Fruit fly (Drosophila melanogaster): ENCODE data around the gene CG34299.

Gene CG34299

DNA sequence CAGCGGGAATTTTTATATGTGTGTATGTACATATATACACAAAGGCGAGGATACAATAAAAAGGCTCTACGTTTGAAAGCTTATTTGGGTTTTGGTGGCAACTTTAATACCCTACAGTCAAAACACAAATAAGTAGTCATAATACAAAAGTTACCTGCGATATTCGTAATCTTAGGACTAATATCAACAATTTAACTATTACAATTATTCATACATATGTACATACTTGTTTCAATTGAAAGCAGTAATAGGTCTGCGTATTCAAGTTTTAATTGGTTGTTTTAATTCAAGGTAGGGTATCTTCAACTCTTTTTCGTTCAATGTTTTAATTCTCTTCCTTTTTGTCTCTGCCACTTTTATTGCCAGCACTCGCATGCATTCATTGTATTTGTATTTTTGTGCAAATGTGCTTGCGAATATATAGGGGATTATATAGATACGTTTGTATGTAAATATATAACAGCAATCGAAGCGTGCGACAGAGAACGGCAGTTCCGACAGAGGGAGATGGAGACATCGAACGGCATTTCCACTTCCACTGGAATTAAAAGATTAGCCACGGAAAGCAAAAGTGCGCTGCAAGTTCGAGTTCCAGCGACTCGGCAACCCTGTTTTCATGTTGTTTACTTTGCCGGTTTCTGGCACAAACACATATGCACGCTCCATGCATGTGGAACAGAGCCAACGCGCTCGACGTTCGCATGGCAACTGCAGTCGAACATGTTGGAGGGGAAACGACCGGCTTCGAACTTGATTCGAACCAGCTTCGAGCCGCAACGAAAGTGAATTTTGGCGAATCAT is 27.3 kb downstream of the CG34299 start (continued):
- TF ChIP-seq Nf-YC (tag; optimal IDR thresholded peaks at IDR 0.05) (peak; percentile 33), CG43689 (GFP tag; IDR thresholded peaks at IDR 0.05) (no peak), Rfx (GFP tag; IDR thresholded peaks at IDR 0.05) (peak; percentile 65), CG10462 (GFP tag; optimal IDR thresholded peaks at IDR 0.05) (peak; percentile 13), CG16815 (GFP tag; optimal IDR thresholded peaks at IDR 0.05) (no peak), CG8924 (tag; optimal IDR thresholded peaks at IDR 0.05) (peak; percentile 17), Fer3 (tag; optimal IDR thresholded peaks at IDR 0.05) (peak; percentile 16), lilli (GFP tag; optimal IDR thresholded peaks at IDR 0.05) (peak; percentile 54), dan (GFP tag; IDR thresholded peaks at IDR 0.05) (no peak), Kr (GFP tag; optimal IDR thresholded peaks at IDR 0.05) (no peak), vfl (GFP tag; optimal IDR thresholded peaks at IDR 0.05) (no peak), esg (GFP tag; conservative IDR thresholded peaks at IDR 0.05) (no peak), Fer2 (tag; optimal IDR thresholded peaks at IDR 0.05) (no peak), caup (GFP tag; optimal IDR thresholded peaks at IDR 0.05; ENCODE audit: severe bottlenecking) (peak; percentile 59), wek (GFP tag; optimal IDR thresholded peaks at IDR 0.05) (peak; percentile 33), CG7556 (GFP tag; optimal IDR thresholded peaks at IDR 0.05) (no peak), CG12769 (tag; optimal IDR thresholded peaks at IDR 0.05) (peak; percentile 37), lab (GFP tag; optimal IDR thresholded peaks at IDR 0.05) (peak; percentile 63), zen (tag; optimal IDR thresholded peaks at IDR 0.05) (no peak), D (optimal IDR thresholded peaks at IDR 0.05) (no peak), D (GFP tag; optimal IDR thresholded peaks at IDR 0.05) (peak; percentile 36), CG7963 (GFP tag; IDR thresholded peaks at IDR 0.05; ENCODE audit: partially characterized antibody) (no peak), CG8944 (GFP tag; optimal IDR thresholded peaks at IDR 0.05) (peak; percentile 30), NC2α (GFP tag; optimal IDR thresholded peaks at IDR 0.05) (no peak), grau (tag; optimal IDR thresholded peaks at IDR 0.05) (peak; percentile 39), ATbp (GFP tag; optimal IDR thresholded peaks at IDR 0.05) (peak; percentile 53), Gug (GFP tag; IDR thresholded peaks at IDR 0.05) (peak; percentile 38; the same call in 2 of the 4 replicates), CG31388 (GFP tag; optimal IDR thresholded peaks at IDR 0.05) (no peak), CG10147 (GFP tag; optimal IDR thresholded peaks at IDR 0.05) (no peak), p53 (GFP tag; optimal IDR thresholded peaks at IDR 0.05) (no peak), CG2678 (tag; optimal IDR thresholded peaks at IDR 0.05) (peak; percentile 51), CG7372 (GFP tag; IDR thresholded peaks at IDR 0.05) (no peak), CG10366 (GFP tag; IDR thresholded peaks at IDR 0.05) (peak; percentile 58), unpg (GFP tag; optimal IDR thresholded peaks at IDR 0.05) (peak; percentile 59), CG12155 (GFP tag; optimal IDR thresholded peaks at IDR 0.05) (peak; percentile 5), CG10959 (GFP tag; IDR thresholded peaks at IDR 0.05) (peak; percentile 24; the same call in 1 of the 2 replicates), Poxn (GFP tag; IDR thresholded peaks at IDR 0.05) (no peak), dpn (GFP tag; optimal IDR thresholded peaks at IDR 0.05) (peak; percentile 52 to 67), crc (GFP tag; optimal IDR thresholded peaks at IDR 0.05) (peak; percentile 23), Stat92E (GFP tag; optimal IDR thresholded peaks at IDR 0.05) (no peak), CG12071 (GFP tag; optimal IDR thresholded peaks at IDR 0.05) (peak; percentile 56), CG1603 (tag; optimal IDR thresholded peaks at IDR 0.05) (peak; percentile 64), CG12104 (GFP tag; optimal IDR thresholded peaks at IDR 0.05) (no peak), HLH3B (GFP tag; IDR thresholded peaks at IDR 0.05) (peak; percentile 26; the same call in 1 of the 2 replicates), Tbp (GFP tag; optimal IDR thresholded peaks at IDR 0.05) (no peak), Hey (tag; optimal IDR thresholded peaks at IDR 0.05) (no peak), CG13624 (GFP tag; optimal IDR thresholded peaks at IDR 0.05) (peak; percentile 50), ro (GFP tag; IDR thresholded peaks at IDR 0.05) (no peak), Rx (GFP tag; IDR thresholded peaks at IDR 0.05) (peak; percentile 29; the same call in 1 of the 2 replicates)

All from whole organism, embryonic.